Fruit fly (Drosophila melanogaster): ENCODE data around the gene Vps45.

The Vps45 gene

DNA sequence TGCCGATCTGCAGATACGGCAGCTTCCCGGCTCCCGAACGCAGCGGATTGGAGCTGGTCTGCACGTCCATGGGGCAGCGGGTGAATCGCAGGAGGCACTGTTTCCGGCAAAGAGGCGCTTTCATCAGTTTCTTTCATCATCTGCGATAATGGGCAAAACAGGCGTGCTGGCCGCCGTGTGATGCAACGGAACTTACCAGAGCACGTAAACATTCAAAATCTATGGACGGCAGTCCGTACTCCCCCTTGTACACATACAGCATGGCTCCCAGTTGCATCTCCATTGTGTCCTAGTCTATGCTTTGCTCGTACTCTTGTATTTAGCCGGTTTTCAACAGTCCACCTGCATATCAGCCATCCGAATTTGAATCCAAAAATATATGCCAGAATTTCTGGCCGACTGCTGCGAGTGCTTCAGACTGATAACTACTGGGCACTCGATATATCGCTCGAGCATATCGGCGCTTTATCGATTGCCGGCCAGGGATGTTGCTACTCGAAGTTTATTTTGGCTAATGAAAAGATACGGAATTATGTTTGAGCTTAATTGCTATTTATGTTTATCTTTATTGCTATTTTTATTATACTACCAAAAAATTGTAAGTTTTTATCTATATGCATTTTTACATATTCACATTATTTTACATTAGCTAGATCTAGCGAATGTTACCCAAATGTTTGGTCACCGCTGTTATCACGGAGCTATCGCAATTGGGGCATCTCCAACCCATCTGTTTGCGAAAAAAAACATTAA, at the start of gene Vps45, which contains the start of gene CG9393 (continued):
- no peak for TF ChIP-seq CG2199 (GFP tag; IDR thresholded peaks at IDR 0.05)
- TF ChIP-seq cad (GFP tag; optimal IDR thresholded peaks at IDR 0.05), result no peak
- peak; percentile 81 for TF ChIP-seq CG14710 (tag; optimal IDR thresholded peaks at IDR 0.05)
- TF ChIP-seq CG8478 (optimal IDR thresholded peaks at IDR 0.05), result no peak
- TF ChIP-seq CG18476 (GFP tag; optimal IDR thresholded peaks at IDR 0.05), result peak; percentile 52
- TF ChIP-seq bsh (GFP tag; optimal IDR thresholded peaks at IDR 0.05), result peak in 1 of 2 experiments; percentile 57
- TF ChIP-seq pita (GFP tag; optimal IDR thresholded peaks at IDR 0.05), result no peak
- peak; percentile 91 for TF ChIP-seq CG14860 (GFP tag; IDR thresholded peaks at IDR 0.05; ENCODE audit: partially characterized antibody)
- TF ChIP-seq CG14965 (GFP tag; optimal IDR thresholded peaks at IDR 0.05; ENCODE audit: borderline replicate concordance), result no peak
- TF ChIP-seq CG5180 (GFP tag; optimal IDR thresholded peaks at IDR 0.05), result no peak
- peak; percentile 3 for TF ChIP-seq CG16815 (GFP tag; optimal IDR thresholded peaks at IDR 0.05)
- TF ChIP-seq YL-1 (GFP tag; optimal IDR thresholded peaks at IDR 0.05), result peak; percentile 68
- TF ChIP-seq CG7963 (GFP tag; IDR thresholded peaks at IDR 0.05; ENCODE audit: partially characterized antibody), result peak; percentile 87
- no peak for TF ChIP-seq CG17612 (GFP tag; IDR thresholded peaks at IDR 0.05)
- TF ChIP-seq grau (tag; optimal IDR thresholded peaks at IDR 0.05), result peak; percentile 66
- TF ChIP-seq B-H2 (GFP tag; optimal IDR thresholded peaks at IDR 0.05), result peak; percentile 70
- peak; percentile 42 for TF ChIP-seq CG9437 (GFP tag; optimal IDR thresholded peaks at IDR 0.05)
- peak; percentile 48 for TF ChIP-seq Bteb2 (GFP tag; optimal IDR thresholded peaks at IDR 0.05)
- no peak for TF ChIP-seq zf30C (GFP tag; optimal IDR thresholded peaks at IDR 0.05)
- no peak for TF ChIP-seq MTF-1 (GFP tag; optimal IDR thresholded peaks at IDR 0.05; ENCODE audit: borderline replicate concordance)
- peak; percentile 29 for TF ChIP-seq NC2α (GFP tag; optimal IDR thresholded peaks at IDR 0.05)
- peak; percentile 27 for TF ChIP-seq CG12104 (GFP tag; optimal IDR thresholded peaks at IDR 0.05)
- no peak for TF ChIP-seq CG16779 (GFP tag; IDR thresholded peaks at IDR 0.05)
- TF ChIP-seq Stat92E (GFP tag; optimal IDR thresholded peaks at IDR 0.05), result no peak
- TF ChIP-seq az2 (GFP tag; optimal IDR thresholded peaks at IDR 0.05), result peak; percentile 48
- peak; percentile 69 for TF ChIP-seq Hr3 (GFP tag; optimal IDR thresholded peaks at IDR 0.05)
- TF ChIP-seq CG9932 (GFP tag; IDR thresholded peaks at IDR 0.05), result peak; percentile 84
- TF ChIP-seq dm (GFP tag; optimal IDR thresholded peaks at IDR 0.05), result peak; percentile 76
- TF ChIP-seq wor (GFP tag; IDR thresholded peaks at IDR 0.05), result no peak
- no peak for TF ChIP-seq otp (GFP tag; IDR thresholded peaks at IDR 0.05)
- peak; percentile 77 for TF ChIP-seq dpn (GFP tag; optimal IDR thresholded peaks at IDR 0.05)
- no peak for TF ChIP-seq sqz (GFP tag; optimal IDR thresholded peaks at IDR 0.05)
- TF ChIP-seq vvl (GFP tag; IDR thresholded peaks at IDR 0.05), result peak; percentile 64
- 0 out of 2 replicates have a peak, but pooled peaks have one; percentile 36 for TF ChIP-seq cas (GFP tag; IDR thresholded peaks at IDR 0.05)
- TF ChIP-seq CG7928 (GFP tag; optimal IDR thresholded peaks at IDR 0.05), result peak; percentile 78
- peak; percentile 84 for TF ChIP-seq grn (GFP tag; optimal IDR thresholded peaks at IDR 0.05)
- peak; percentile 76 for TF ChIP-seq phol (tag; optimal IDR thresholded peaks at IDR 0.05)
- peak; percentile 90 for TF ChIP-seq Sry-δ (GFP tag; optimal IDR thresholded peaks at IDR 0.05)
- no peak for TF ChIP-seq H2.0 (GFP tag; IDR thresholded peaks at IDR 0.05)
- TF ChIP-seq CG1529 (GFP tag; optimal IDR thresholded peaks at IDR 0.05), result no peak
- peak; percentile 89 for TF ChIP-seq row (GFP tag; IDR thresholded peaks at IDR 0.05)
- TF ChIP-seq pnt (GFP tag; optimal IDR thresholded peaks at IDR 0.05), result peak; percentile 50
- no peak for TF ChIP-seq danr (GFP tag; IDR thresholded peaks at IDR 0.05)
- peak; percentile 58 for TF ChIP-seq Dek (tag; optimal IDR thresholded peaks at IDR 0.05)
- TF ChIP-seq Pdp1 (GFP tag; optimal IDR thresholded peaks at IDR 0.05), result peak; percentile 68 to 94
- no peak for TF ChIP-seq ac (GFP tag; optimal IDR thresholded peaks at IDR 0.05)
- peak; percentile 63 for TF ChIP-seq Chrac-16 (GFP tag; optimal IDR thresholded peaks at IDR 0.05)
- TF ChIP-seq CG8765 (GFP tag; IDR thresholded peaks at IDR 0.05), result peak; percentile 49; the same call in 1 of the 2 replicates
- TF ChIP-seq CG4730 (GFP tag; IDR thresholded peaks at IDR 0.05), result 0 out of 2 replicates have a peak, but pooled peaks have one; percentile 34

All from whole organism, embryonic.